Fruit fly (Drosophila melanogaster) whole organism, wandering third instar larva: ENCODE results near the gene CG42688.

Source experiments
- Abd-B ChIP-seq: fragments of >200 bp; optimal IDR thresholded peaks from 2 replicates; lab custom pipeline; 2017; ENCODE audit warnings: missing biosample characterization, missing genetic modification characterization
- Hr78 ChIP-seq: fragments of >200 bp; optimal IDR thresholded peaks from 2 replicates; lab custom pipeline; 2017; ENCODE audit warnings: missing biosample characterization, missing genetic modification characterization
- h ChIP-seq: fragments of 200-800 bp; sonication (Bioruptor generic); optimal IDR thresholded peaks from 3 replicates; lab custom pipeline; 2016; ENCODE audit warnings: missing biosample characterization, mild to moderate bottlenecking, missing genetic modification characterization
- pan ChIP-seq: fragments of >200 bp; optimal IDR thresholded peaks from 2 replicates; lab custom pipeline; 2017
- psq ChIP-seq: fragments of 200-800 bp; sonication (Bioruptor generic); optimal IDR thresholded peaks from 3 replicates; lab custom pipeline; 2017; ENCODE audit warnings: missing biosample characterization, mild to moderate bottlenecking, missing genetic modification characterization, moderate library complexity
- rgr ChIP-seq: fragments of 200-800 bp; sonication (Bioruptor generic); optimal IDR thresholded peaks from 3 replicates; lab custom pipeline; 2016; ENCODE audit warnings: missing biosample characterization, mild to moderate bottlenecking, missing genetic modification characterization
- usp ChIP-seq: fragments of >200 bp; optimal IDR thresholded peaks from 2 replicates; lab custom pipeline; 2017; ENCODE audit warnings: missing biosample characterization, missing genetic modification characterization

dm6 chr2L:19212401-19212800, 29.8 kb upstream of the CG42688 start:
- no peak for TF ChIP-seq psq
- no peak for TF ChIP-seq Abd-B (GFP tag; lab: Kevin White, UChicago)
- no peak for TF ChIP-seq rgr (GFP tag; lab: Kevin White, UChicago)
- TF ChIP-seq h (GFP tag; lab: Kevin White, UChicago), result no peak
- TF ChIP-seq pan, result no peak
- TF ChIP-seq Hr78 (GFP tag; lab: Kevin White, UChicago), result no peak
- TF ChIP-seq usp (GFP tag; lab: Kevin White, UChicago), result no peak
